Fruit fly (Drosophila melanogaster): ENCODE measurements around the gene CG15916.

dm6 chrX:15934226-15934547 lies 43.8 kb downstream of the CG15916 start:
- TF ChIP-seq CG8478 (optimal IDR thresholded peaks at IDR 0.05) (no peak), CTCF (optimal IDR thresholded peaks at IDR 0.05) (no peak)
